Fruit fly (Drosophila melanogaster): ENCODE results near the gene Dora.

The Dora gene

DNA sequence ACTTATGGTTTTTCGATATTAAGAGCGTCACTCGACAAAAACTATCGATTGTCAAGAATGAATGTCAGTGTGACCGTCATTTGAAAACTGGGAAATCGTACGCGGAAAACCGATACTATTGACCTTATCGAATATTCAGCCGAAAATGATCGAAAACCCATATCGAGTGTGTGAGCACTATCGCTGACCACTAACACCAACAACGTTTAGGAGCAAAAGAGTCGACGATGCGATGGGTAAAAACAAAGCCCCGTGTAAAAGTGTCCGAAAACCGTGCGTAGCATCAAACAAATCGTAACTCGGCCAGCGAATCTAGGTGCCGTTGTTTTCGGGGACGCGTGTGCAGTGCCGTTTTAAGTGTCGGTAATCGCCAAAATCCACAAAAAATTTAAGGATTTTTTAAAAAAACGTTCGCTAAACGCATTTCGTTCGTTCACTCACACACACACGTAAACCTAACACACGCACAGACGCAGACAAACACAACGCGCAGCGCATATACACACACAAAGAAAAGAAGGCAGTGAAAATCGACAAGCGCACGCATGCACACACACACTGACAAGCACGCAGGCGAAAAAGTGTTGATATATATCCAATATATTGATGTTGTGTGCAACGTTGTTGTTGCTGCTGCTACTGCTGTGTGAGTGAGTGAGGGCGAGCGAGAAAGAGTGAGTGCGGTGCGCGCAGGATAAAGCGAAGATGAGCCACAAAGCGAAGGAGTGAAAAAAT, at the start of gene Dora, which contains the start of gene CG7326:
Gene Dora (plus strand): TSS at position 203 of the 735 bp plus-strand sequence.
Gene CG7326 (minus strand): TSS at position 29 of the 735 bp plus-strand sequence.
- peak; percentile 56 for TF ChIP-seq CG17801 (GFP tag; optimal IDR thresholded peaks at IDR 0.05; ENCODE audit: partially characterized antibody)

DNA sequence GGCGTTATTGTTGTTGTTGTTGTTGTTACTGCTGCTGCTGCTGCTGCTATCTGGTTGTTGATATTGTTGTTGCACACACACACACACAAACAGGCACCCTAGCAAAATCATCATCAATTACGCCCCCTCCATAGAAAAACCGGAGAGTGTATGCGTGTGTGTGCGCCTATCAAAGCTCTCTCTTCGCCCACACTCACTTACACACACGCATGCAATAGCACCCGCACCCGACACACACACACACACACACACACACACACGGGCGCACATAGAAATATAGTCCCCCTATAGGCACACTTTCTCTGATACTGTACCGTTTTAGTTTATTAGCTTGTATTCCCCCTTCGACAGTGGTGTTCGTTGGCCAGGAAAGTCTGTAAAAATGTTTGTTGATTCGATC, 49.4 kb upstream of the Dora start:
- TF ChIP-seq CG17801 (GFP tag; optimal IDR thresholded peaks at IDR 0.05; ENCODE audit: partially characterized antibody), result no peak

DNA sequence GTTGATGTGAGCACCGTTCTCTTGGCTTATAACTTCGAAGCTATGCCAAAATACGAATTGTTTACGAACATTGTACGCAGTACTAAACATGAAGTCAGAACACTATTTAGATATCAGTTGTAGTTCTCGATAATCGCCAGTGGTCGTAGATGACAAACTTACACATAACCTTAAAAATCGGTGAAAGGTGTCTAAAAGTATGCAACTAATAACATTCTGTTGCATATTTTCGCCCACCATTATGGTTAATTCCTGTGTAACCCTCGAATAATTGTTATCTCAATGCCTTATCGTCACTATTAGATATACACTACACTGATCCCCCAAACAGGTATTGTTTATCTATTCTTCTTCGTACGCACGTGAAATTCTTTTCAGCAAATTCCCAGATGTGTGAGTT, 48.8 kb upstream of the Dora start:
- TF ChIP-seq CG17801 (GFP tag; optimal IDR thresholded peaks at IDR 0.05; ENCODE audit: partially characterized antibody), result no peak

DNA sequence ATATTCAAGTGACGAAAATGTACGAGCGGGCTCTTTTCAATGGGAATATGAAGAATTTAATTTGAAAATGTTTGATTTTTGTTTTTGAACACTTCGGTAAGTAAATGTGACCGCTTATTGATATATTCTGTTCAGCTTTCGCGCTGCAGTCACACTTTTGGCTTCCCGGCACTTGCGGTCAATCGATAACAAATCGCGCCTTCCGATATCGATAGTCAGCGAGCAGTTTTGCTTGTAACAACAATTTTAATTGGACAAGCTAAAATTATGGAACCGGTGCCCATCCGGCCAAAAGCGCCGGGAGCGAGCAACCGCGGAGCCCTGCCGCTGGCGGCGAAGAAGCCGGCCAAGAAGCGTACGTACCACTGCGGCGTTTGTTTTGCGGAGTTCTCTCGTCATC, 33.4 kb upstream of the Dora start, which contains the start of gene CG7101:
Gene CG7101 (plus strand): TSS at position 196 of the 400 bp plus-strand sequence.
- TF ChIP-seq CG17801 (GFP tag; optimal IDR thresholded peaks at IDR 0.05; ENCODE audit: partially characterized antibody), result no peak

DNA sequence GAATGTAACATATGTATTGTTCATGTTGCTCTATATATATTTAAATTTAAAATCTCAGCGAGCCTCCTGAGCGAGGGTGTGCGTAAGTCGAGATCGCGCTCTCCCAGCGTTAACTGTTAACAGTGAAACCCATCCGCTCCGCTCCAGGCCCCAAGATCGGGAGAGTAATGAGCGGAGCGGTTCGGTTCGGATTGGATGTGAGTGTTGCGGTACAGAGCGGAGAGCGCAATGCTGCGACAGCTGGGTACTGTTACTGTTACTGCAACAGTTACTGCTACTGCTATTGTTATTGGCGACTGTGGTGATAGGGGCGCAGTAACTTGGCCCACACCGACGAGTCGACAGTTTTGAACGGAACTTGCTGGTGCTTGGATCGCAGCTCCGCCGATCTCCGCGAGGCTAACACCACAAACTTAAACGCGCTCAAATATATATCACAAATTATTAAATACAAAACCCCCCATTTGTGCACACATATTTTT, 31.3 kb upstream of the Dora start, which contains the start of gene Pvf1:
Gene Pvf1 (plus strand): TSS at position 312 of the 482 bp plus-strand sequence.
- TF ChIP-seq CG17801 (GFP tag; optimal IDR thresholded peaks at IDR 0.05; ENCODE audit: partially characterized antibody), result peak; percentile 58

DNA sequence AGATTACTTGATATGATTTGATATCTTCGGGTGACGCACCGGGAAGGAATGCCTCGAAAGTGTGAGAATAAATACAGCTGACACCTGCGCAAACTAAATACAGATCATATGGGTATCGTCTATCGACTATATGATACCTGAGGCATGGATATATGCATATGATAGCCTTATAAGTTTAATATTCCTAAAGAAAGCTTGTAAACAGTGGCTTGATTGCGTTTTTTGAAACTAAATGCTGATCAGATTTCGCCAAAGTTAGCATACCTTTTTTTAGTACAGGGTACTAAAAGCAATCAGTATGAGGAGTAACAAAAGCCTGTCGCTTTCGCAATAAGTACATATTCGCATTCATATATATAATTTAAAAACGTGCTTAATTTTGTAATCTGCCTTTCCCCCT, 29.4 kb upstream of the Dora start:
- peak; percentile 38 for TF ChIP-seq CG17801 (GFP tag; optimal IDR thresholded peaks at IDR 0.05; ENCODE audit: partially characterized antibody)

DNA sequence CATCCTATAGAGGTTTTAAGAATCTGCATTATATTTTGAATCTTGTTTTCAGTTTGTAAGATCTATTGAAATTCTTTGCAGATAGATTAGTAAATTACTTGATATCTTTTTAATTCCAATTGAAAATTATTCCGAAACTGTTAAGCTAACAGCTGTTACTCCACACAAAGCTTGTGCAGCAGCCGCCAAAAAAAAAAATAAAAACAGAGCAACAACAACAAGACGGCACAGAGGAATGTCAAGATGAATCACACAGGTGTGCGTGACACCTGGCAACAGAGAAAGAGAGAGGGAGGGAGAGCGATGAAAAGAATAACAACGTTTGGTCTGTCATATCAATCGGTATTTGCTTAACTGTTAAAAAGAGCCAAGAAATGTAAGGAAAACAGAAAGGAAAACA, 28.7 kb upstream of the Dora start:
- TF ChIP-seq CG17801 (GFP tag; optimal IDR thresholded peaks at IDR 0.05; ENCODE audit: partially characterized antibody), result no peak

DNA sequence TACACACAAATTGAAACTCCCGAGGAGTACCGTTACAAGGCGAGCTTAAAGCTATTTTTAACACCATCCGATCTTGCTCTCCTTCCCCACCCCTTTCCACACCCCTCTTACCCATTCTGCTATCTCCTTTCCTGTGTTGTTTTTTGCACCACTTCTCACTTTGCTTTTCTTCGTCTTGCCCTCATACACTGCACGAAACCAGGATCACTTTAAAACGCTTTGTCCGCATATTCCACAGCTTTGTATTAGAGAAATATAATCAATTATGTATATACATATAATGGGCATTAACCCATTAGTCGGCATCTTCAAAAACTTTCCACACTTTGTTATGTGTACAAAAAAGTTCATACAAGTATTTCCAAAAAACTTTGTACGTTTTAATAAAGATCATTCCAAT, 28.2 kb upstream of the Dora start:
- no peak for TF ChIP-seq CG17801 (GFP tag; optimal IDR thresholded peaks at IDR 0.05; ENCODE audit: partially characterized antibody)

DNA sequence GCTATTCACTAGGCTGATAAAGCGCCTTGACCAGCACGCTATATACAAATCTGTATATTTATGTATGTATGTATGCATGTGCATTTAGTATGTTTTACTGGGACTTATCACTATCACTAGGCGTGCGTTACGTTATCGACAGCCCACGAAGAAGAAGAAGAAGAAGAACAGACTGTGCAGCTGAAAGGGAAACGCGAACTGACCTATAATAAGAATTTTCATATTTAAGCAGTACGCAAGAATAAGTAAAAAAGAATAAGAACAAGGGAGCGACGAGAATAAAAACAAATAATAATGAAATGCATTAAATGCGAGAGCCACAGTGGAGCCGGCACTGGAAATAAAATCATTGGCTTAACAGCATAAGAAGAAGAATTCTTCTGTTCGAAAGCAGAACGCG, 27.4 kb upstream of the Dora start:
- no peak for TF ChIP-seq CG17801 (GFP tag; optimal IDR thresholded peaks at IDR 0.05; ENCODE audit: partially characterized antibody)

DNA sequence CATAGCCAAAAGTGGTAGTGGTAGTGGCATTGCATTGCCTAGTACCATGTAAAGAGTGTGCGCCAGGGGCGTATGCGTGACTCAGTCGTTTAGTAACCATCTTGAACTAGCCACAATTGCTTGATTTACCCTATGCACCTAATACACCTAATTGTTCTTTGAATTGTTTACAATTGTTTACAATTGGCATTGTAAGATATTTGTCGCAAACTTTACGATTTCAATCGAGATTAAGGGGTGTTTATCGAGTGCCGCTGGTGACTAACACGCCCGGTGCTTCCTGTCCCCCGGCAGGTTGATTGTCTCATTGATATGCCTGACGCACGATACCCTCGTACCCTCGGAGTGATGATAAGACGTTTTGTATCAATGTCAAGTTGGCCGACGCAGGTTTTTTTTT, 26.7 kb upstream of the Dora start:
- no peak for TF ChIP-seq CG17801 (GFP tag; optimal IDR thresholded peaks at IDR 0.05; ENCODE audit: partially characterized antibody)

DNA sequence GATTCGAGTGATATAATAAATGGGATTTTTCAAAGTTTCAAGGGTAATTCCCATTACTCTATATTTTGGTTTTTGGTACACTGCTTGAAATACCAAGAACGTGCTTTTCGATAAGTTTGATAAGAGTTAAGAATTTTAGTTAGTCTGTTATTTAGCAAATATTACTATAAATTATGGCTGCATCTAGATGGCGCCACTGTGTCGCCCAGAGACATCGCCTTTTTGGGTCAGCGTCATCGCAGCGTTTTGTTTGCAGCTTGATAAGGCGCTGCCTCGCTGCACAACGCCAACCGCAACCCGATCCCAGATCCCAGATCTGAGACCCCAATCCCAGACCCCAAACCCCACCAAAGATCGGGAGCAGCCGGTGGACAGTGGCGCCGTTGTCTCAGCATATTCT, 25.3 kb upstream of the Dora start:
- no peak for TF ChIP-seq CG17801 (GFP tag; optimal IDR thresholded peaks at IDR 0.05; ENCODE audit: partially characterized antibody)

DNA sequence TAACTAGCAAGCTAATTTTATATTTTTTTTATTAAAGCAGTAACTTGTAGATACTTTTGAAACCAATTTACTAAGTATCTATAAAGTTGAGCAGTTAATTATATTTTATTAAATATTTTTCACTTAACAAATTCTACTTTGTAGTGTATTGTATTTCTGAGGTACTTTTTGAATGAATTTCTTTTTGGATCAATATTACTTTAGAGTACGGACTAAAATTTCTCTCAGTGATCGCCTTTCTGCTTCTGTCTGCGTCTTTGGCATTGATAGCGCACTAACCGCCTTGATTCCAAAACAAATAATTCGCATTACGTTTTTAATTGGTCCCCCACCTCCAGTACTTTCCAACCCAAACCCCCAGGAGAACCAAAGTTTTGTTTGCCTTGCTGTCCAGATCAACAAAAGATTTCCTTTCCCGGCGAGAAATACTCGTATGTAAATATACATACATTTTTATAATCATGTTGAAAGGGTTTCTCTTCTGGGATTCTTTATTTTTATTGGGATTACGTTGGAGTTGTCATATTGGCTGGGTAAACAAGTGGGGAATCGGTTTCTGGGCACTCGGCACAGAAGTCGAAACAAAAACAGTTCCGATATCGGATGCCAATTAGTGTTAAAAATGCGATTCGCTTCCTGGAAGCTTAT, 24.7 kb upstream of the Dora start:
- TF ChIP-seq CG17801 (GFP tag; optimal IDR thresholded peaks at IDR 0.05; ENCODE audit: partially characterized antibody), result no peak

DNA sequence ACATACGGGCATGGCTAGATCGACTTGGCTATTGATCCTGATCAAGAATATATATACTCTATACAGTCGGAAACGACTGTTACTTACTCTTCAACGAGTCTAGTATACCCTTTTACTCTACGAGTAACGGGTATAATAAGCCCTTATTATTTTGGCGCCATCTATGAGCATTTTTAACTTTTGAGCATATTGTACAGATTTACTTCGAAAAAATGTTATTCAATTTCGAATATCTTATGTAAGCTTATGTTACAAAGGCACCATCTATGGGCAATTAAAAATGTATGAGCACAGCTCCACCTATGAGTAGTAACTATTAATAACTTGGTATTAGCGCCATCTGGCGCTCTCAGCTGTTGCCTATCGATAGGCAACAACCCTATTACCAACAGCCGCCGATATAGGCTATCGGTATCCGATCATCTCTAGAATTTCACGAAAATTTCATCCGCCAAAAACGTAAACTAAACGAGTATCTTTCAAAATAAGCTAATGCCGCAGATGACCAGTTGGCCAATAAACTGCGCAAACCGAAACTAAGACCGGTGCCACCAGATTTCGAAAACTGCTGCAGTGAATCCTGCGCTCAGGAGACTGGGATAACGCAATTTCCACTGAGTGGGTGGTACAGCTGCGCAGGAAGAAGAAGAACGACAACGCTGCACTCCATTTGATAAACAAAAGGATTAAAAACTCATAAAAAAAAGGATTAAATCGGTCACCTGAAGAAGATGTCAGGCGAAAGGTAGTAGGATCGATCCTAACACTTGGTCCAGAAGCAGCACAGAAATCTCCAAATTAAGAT, 20.3 kb upstream of the Dora start, which contains the start of gene htk:
Gene htk (plus strand): TSS at position 435 of the 805 bp plus-strand sequence.
- TF ChIP-seq CG17801 (GFP tag; optimal IDR thresholded peaks at IDR 0.05; ENCODE audit: partially characterized antibody), result peak; percentile 47

DNA sequence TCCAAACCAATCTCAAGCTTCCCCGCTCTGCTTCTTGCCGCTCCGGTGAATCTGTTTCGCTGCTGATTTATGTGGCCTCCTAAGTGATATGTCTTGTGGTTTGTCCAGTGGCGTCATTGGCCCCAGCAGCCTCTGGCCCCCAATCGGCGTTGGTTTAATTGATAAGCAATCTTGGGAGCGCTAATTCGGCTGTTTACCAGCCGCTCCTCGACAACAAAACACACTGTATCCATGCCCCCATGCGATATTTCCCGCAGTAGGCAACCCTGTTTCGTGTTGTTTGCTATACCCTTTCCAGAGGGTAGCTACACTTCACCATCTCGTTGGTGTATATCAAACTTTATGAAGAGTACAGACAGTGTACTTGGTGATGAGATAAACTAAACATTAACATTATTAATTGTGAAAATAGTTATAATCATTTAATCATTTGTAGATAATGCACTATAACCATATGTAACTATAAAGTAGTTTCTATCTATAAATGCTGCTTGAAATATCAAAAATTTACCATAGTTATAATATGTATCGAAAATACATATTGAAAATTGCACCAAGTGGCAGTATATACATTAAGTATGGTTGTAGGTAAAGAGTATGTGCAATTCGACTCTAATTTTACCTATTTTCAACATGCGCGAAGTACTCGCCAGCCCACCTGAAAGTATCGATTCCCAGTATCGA, 15.3 kb upstream of the Dora start, which contains the start of gene shop:
Gene shop (minus strand): TSS at position 229 of the 684 bp plus-strand sequence.
- TF ChIP-seq CG17801 (GFP tag; optimal IDR thresholded peaks at IDR 0.05; ENCODE audit: partially characterized antibody), result peak; percentile 59

DNA sequence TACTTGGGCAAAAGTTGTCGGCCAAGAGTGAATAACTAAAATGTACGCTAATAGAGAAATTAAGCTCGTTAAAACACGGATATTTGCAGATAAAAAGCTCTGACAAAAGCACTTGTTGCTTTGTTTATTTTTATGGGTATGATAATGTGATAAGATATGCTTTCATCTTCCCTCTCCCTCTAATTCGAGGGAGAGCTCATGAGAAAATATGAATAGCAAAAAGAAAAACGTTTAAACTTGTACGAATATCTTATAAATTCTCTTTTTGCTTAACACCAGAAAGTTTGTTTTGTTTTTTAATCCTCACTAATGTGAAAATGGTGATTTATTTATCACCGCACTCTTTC, 14.8 kb upstream of the Dora start:
- TF ChIP-seq CG17801 (GFP tag; optimal IDR thresholded peaks at IDR 0.05; ENCODE audit: partially characterized antibody), result no peak
